Fruit fly (Drosophila melanogaster) whole organism, adult: ENCODE measurements around the gene CG18545.
A peak's percentile ranks its signal among the peaks of the same experiment; 100 is the strongest.

Source experiments
- CG11617 ChIP-seq: fragments of 200-800 bp; sonication (Bioruptor generic); optimal IDR thresholded peaks from 2 replicates; lab custom pipeline; 2017; ENCODE audit warnings: mild to moderate bottlenecking, missing biosample characterization, missing genetic modification reagents, missing genetic modification characterization
- CG12768 ChIP-seq: fragments of 200-800 bp; sonication (Bioruptor generic); optimal IDR thresholded peaks from 2 replicates; lab custom pipeline; 2017; ENCODE audit warnings: missing biosample characterization, missing genetic modification characterization, mild to moderate bottlenecking, moderate library complexity, missing genetic modification reagents
- CG14711 ChIP-seq: fragments of 200-800 bp; sonication (Bioruptor generic); optimal IDR thresholded peaks from 2 replicates; lab custom pipeline; 2018; ENCODE audit warnings: missing biosample characterization, mild to moderate bottlenecking, missing genetic modification characterization, moderate library complexity
- CG1620 ChIP-seq: fragments of 200-800 bp; sonication (Bioruptor generic); optimal IDR thresholded peaks from 2 replicates; lab custom pipeline; 2016; ENCODE audit warnings: missing biosample characterization, missing genetic modification characterization
- CG33017 ChIP-seq: fragments of 200-800 bp; sonication (Bioruptor generic); optimal IDR thresholded peaks from 2 replicates; lab custom pipeline; 2018; ENCODE audit warnings: missing biosample characterization, mild to moderate bottlenecking, missing genetic modification characterization, moderate library complexity
- CG5204 ChIP-seq: fragments of 200-800 bp; sonication (Bioruptor generic); optimal IDR thresholded peaks from 2 replicates; lab custom pipeline; 2016; ENCODE audit warnings: missing biosample characterization, missing genetic modification characterization
- CG7045 ChIP-seq: fragments of 200-800 bp; sonication (Bioruptor generic); optimal IDR thresholded peaks from 2 replicates; lab custom pipeline; 2017; ENCODE audit warnings: missing biosample characterization, mild to moderate bottlenecking, missing genetic modification characterization
- CG7101 ChIP-seq: fragments of 200-800 bp; sonication (Bioruptor generic); optimal IDR thresholded peaks from 2 replicates; lab custom pipeline; 2018; ENCODE audit warnings: missing biosample characterization, mild to moderate bottlenecking, missing genetic modification characterization, moderate library complexity
- Clk ChIP-seq: fragments of 200-800 bp; sonication (Bioruptor generic); optimal IDR thresholded peaks from 2 replicates; lab custom pipeline; 2017; ENCODE audit warnings: missing biosample characterization, missing genetic modification characterization
- Crg-1 ChIP-seq: fragments of 200-800 bp; sonication (Bioruptor generic); optimal IDR thresholded peaks from 2 replicates; lab custom pipeline; 2016; ENCODE audit warnings: missing biosample characterization, missing genetic modification characterization
- Hr96 ChIP-seq: fragments of 200-800 bp; sonication (Bioruptor generic); optimal IDR thresholded peaks from 2 replicates; lab custom pipeline; 2016; ENCODE audit warnings: missing biosample characterization, missing genetic modification characterization
- Mnt ChIP-seq: fragments of 200-800 bp; sonication (Bioruptor generic); optimal IDR thresholded peaks from 2 replicates; lab custom pipeline; 2016; ENCODE audit warnings: missing biosample characterization, mild to moderate bottlenecking, missing genetic modification characterization
- bab1 ChIP-seq: fragments of 200-800 bp; sonication (Bioruptor generic); optimal IDR thresholded peaks from 3 replicates; lab custom pipeline; 2019; ENCODE audit warnings: missing biosample characterization, mild to moderate bottlenecking, missing genetic modification characterization, moderate library complexity
- cic ChIP-seq: fragments of 200-800 bp; sonication (Bioruptor generic); optimal IDR thresholded peaks from 2 replicates; lab custom pipeline; 2017; ENCODE audit warnings: missing biosample characterization, mild to moderate bottlenecking, missing genetic modification characterization, moderate library complexity
- cnc ChIP-seq, 2 experiments: fragments of >200 bp; optimal IDR thresholded peaks; 2 replicates each; lab custom pipeline; 2017
- kay ChIP-seq: fragments of 200-800 bp; sonication (Bioruptor generic); peaks from one replicate; lab custom pipeline; 2016; ENCODE audit warnings: missing biosample characterization, missing genetic modification characterization, borderline replicate concordance
- ovo ChIP-seq: fragments of 200-800 bp; sonication (Bioruptor generic); optimal IDR thresholded peaks from 2 replicates; lab custom pipeline; 2016; ENCODE audit warnings: missing biosample characterization, missing genetic modification characterization
- pad ChIP-seq: fragments of 200-800 bp; sonication (Bioruptor generic); optimal IDR thresholded peaks from 3 replicates; lab custom pipeline; 2017; ENCODE audit warnings: missing biosample characterization, missing genetic modification characterization, mild to moderate bottlenecking, moderate library complexity, missing genetic modification reagents
- tj ChIP-seq: fragments of 200-800 bp; sonication (Bioruptor generic); optimal IDR thresholded peaks from 3 replicates; lab custom pipeline; 2017; ENCODE audit warnings: missing biosample characterization, mild to moderate bottlenecking, missing genetic modification characterization, moderate library complexity
- toe ChIP-seq: fragments of 200-800 bp; sonication (Bioruptor generic); optimal IDR thresholded peaks from 2 replicates; lab custom pipeline; 2016; ENCODE audit warnings: missing biosample characterization, missing genetic modification characterization

Gene CG18545

dm6 chr3R:10370495-10370894 is 29.7 kb downstream of the CG18545 start:
- TF ChIP-seq pad (GFP tag; lab: Kevin White, UChicago) = no peak
- no peak for TF ChIP-seq Mnt
- TF ChIP-seq cic (GFP tag; lab: Kevin White, UChicago) = no peak

dm6 chr3R:10377849-10378248 is 37.1 kb downstream of the CG18545 start, which contains the start of gene Rfx:
Rfx (minus strand) TSS chr3R:10378068.
- TF ChIP-seq bab1 (GFP tag; lab: Kevin White, UChicago) = peak; percentile 61
- TF ChIP-seq Clk (GFP tag; lab: Kevin White, UChicago) = no peak
- peak; percentile 33 for TF ChIP-seq CG7101 (tag; lab: Kevin White, UChicago)
- TF ChIP-seq Mnt = no peak
- TF ChIP-seq kay (GFP tag; lab: Kevin White, UChicago) = no peak
- no peak for TF ChIP-seq toe (GFP tag; lab: Kevin White, UChicago)
- TF ChIP-seq CG5204 (GFP tag; lab: Kevin White, UChicago) = no peak
- TF ChIP-seq Hr96 (GFP tag; lab: Kevin White, UChicago) = peak; percentile 37
- TF ChIP-seq ovo (GFP tag; lab: Kevin White, UChicago) = peak; percentile 24
- peak; percentile 35 for TF ChIP-seq CG33017 (tag; lab: Kevin White, UChicago)
- no peak for TF ChIP-seq CG12768 (GFP tag; lab: Kevin White, UChicago)
- TF ChIP-seq pad (GFP tag; lab: Kevin White, UChicago) = peak; percentile 56
- peak; percentile 55 for TF ChIP-seq tj (GFP tag; lab: Kevin White, UChicago)
- no peak for TF ChIP-seq cnc (optimal IDR thresholded peaks at IDR 0.05; lab: Kevin White, UChicago)
- peak; percentile 13 for TF ChIP-seq cic (GFP tag; lab: Kevin White, UChicago)
- peak; percentile 58 for TF ChIP-seq CG7045
- peak; percentile 27 for TF ChIP-seq CG1620 (GFP tag; lab: Kevin White, UChicago)
- no peak for TF ChIP-seq Crg-1 (GFP tag; lab: Kevin White, UChicago)
- peak; percentile 68 for TF ChIP-seq CG11617 (GFP tag; lab: Kevin White, UChicago)
- peak; percentile 57 for TF ChIP-seq CG14711 (tag; lab: Kevin White, UChicago)

DNA sequence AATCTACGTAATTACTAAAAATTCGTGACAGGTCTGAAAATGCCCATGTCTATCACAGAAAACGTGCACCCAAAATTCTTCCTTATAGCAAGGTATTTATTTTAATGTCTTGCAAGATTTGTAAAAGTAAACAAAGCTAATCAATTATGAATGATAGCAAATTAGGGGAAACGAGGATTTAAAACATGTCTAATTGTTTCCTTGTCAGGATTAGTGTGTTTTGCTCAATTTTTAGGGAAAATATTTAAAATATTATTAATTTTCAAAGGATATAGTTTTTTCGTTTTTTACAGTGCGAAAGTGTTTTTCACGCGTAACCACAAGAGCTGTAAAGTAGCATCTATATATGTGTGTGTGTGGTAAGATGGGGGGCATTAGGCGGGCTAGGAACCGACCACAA is 38.2 kb downstream of the CG18545 start:
- TF ChIP-seq toe (GFP tag; lab: Kevin White, UChicago) = no peak
- TF ChIP-seq kay (GFP tag; lab: Kevin White, UChicago) = peak; percentile 75

- TF ChIP-seq Hr96 (GFP tag; lab: Kevin White, UChicago) (no peak), cic (GFP tag; lab: Kevin White, UChicago) (no peak), pad (GFP tag; lab: Kevin White, UChicago) (no peak), toe (GFP tag; lab: Kevin White, UChicago) (no peak), Mnt (no peak), CG14711 (tag; lab: Kevin White, UChicago) (no peak), CG11617 (GFP tag; lab: Kevin White, UChicago) (no peak), bab1 (GFP tag; lab: Kevin White, UChicago) (no peak), CG33017 (tag; lab: Kevin White, UChicago) (no peak), CG7101 (tag; lab: Kevin White, UChicago) (no peak)
Measured at dm6 chr3R:10379409-10379808, 38.7 kb downstream of the CG18545 start.

DNA sequence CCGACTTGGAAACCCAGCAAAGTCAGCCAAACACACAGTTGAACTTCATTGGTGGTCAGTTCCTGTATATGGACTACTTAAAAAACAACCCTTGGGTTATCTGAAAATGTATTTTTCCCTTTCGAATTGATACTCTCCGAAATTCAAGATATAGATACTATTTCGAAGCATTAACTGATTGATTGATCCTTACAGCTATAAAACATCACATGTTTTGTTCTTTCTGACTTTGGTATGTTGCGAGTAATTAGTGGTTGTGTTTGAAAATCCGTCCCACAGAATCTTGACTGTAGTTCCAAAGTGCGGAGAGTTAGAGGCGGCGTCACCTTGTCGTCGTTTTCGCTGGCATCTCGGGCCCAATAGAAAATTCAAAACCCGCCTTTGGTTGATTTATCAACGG is 39.3 kb downstream of the CG18545 start:
- no peak for TF ChIP-seq toe (GFP tag; lab: Kevin White, UChicago)
- no peak for TF ChIP-seq cic (GFP tag; lab: Kevin White, UChicago)
- no peak for TF ChIP-seq ovo (GFP tag; lab: Kevin White, UChicago)
- TF ChIP-seq CG14711 (tag; lab: Kevin White, UChicago) = peak; percentile 28
- no peak for TF ChIP-seq CG1620 (GFP tag; lab: Kevin White, UChicago)
- peak; percentile 51 for TF ChIP-seq CG11617 (GFP tag; lab: Kevin White, UChicago)
- TF ChIP-seq CG5204 (GFP tag; lab: Kevin White, UChicago) = peak; percentile 40
- TF ChIP-seq bab1 (GFP tag; lab: Kevin White, UChicago) = no peak
- peak; percentile 33 for TF ChIP-seq tj (GFP tag; lab: Kevin White, UChicago)
- TF ChIP-seq CG7101 (tag; lab: Kevin White, UChicago) = peak; percentile 57
- no peak for TF ChIP-seq Clk (GFP tag; lab: Kevin White, UChicago)
- peak; percentile 1 for TF ChIP-seq kay (GFP tag; lab: Kevin White, UChicago)
- peak; percentile 27 for TF ChIP-seq CG33017 (tag; lab: Kevin White, UChicago)
- peak; percentile 75 for TF ChIP-seq CG12768 (GFP tag; lab: Kevin White, UChicago)
- TF ChIP-seq Crg-1 (GFP tag; lab: Kevin White, UChicago) = no peak
- no peak for TF ChIP-seq Mnt
- TF ChIP-seq CG7045 = peak; percentile 44
- no peak for TF ChIP-seq cnc (optimal IDR thresholded peaks at IDR 0.05; lab: Kevin White, UChicago)
- peak; percentile 1 for TF ChIP-seq pad (GFP tag; lab: Kevin White, UChicago)
- TF ChIP-seq Hr96 (GFP tag; lab: Kevin White, UChicago) = peak; percentile 48

- TF ChIP-seq Mnt = peak; percentile 16
Measured at dm6 chr3R:10380979-10381378, 40.2 kb downstream of the CG18545 start.
